Fruit fly (Drosophila melanogaster): Measurements from ENCODE around the gene CG32638.
A peak's percentile ranks its signal among the peaks of the same experiment; 100 is the strongest.

Gene CG32638

DNA sequence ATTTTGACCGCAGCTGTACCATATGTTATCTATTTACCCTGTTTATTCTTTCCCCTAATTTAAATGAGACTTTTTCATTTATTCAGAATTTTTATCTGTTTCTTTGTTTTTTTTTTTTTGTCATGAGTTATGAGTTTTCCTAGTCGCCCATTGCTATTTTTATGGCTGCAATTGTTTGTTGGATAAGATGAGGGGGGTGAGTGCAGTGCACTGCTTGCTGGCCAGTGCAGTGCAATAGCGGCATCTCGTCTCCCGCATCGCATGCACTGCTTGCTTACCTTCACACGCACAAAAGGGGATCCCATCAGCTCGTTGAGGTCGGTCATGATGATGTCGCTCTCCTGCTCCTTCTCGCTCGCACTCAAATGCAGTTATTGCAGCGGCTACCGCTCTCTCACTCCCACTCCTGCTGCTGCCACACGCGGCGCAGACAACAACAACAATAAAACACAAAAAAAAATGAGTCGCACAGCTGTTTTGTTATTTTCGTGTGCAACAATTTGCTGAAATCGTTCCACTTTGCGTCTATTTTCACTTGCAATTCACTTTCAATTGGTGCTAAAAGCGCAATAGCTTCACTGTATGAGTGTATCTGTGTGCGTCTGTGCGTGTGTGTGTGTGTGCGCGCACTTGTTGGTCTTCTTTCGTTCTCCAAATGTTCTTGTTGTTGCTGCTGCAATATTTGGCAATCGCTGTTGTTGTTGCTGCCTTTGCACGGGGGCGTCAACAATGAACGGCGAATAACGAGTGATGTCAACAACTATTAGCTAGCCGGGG lies 433 bp downstream of the CG32638 start:
- TF ChIP-seq D (optimal IDR thresholded peaks at IDR 0.05) (no peak), D (GFP tag; optimal IDR thresholded peaks at IDR 0.05) (peak; percentile 31), Atf6 (GFP tag; IDR thresholded peaks at IDR 0.05) (no peak), ind (GFP tag; optimal IDR thresholded peaks at IDR 0.05) (no peak), CG2875 (GFP tag; optimal IDR thresholded peaks at IDR 0.05) (no peak), tna (GFP tag; IDR thresholded peaks at IDR 0.05; ENCODE audit: partially characterized antibody) (no peak), TFAM (GFP tag; optimal IDR thresholded peaks at IDR 0.05) (no peak), CG6765 (GFP tag; optimal IDR thresholded peaks at IDR 0.05) (peak; percentile 1), nau (GFP tag; optimal IDR thresholded peaks at IDR 0.05) (no peak), Nf-YC (tag; optimal IDR thresholded peaks at IDR 0.05) (no peak), Sin3A (optimal IDR thresholded peaks at IDR 0.05) (no peak), repo (GFP tag; optimal IDR thresholded peaks at IDR 0.05) (no peak), scrt (GFP tag; optimal IDR thresholded peaks at IDR 0.05) (no peak), CG4404 (GFP tag; IDR thresholded peaks at IDR 0.05) (no peak), CG11247 (GFP tag; IDR thresholded peaks at IDR 0.05) (no peak), fu2 (GFP tag; optimal IDR thresholded peaks at IDR 0.05) (no peak), dm (GFP tag; optimal IDR thresholded peaks at IDR 0.05) (no peak), CG2199 (GFP tag; IDR thresholded peaks at IDR 0.05) (peak; percentile 74; the same call in 2 of the 3 replicates), inv (GFP tag; IDR thresholded peaks at IDR 0.05; ENCODE audit: partially characterized antibody) (no peak), CG2678 (tag; optimal IDR thresholded peaks at IDR 0.05) (no peak), CG4730 (GFP tag; IDR thresholded peaks at IDR 0.05) (no peak), Deaf1 (tag; optimal IDR thresholded peaks at IDR 0.05) (no peak), grau (tag; optimal IDR thresholded peaks at IDR 0.05) (no peak), Myb (GFP tag; optimal IDR thresholded peaks at IDR 0.05) (no peak), Fer1 (GFP tag; optimal IDR thresholded peaks at IDR 0.05) (no peak), CG9817 (tag; optimal IDR thresholded peaks at IDR 0.05) (no peak), caup (GFP tag; optimal IDR thresholded peaks at IDR 0.05; ENCODE audit: severe bottlenecking) (no peak), MTF-1 (GFP tag; optimal IDR thresholded peaks at IDR 0.05; ENCODE audit: borderline replicate concordance) (no peak), Fer2 (tag; optimal IDR thresholded peaks at IDR 0.05) (no peak), CG6689 (GFP tag; IDR thresholded peaks at IDR 0.05) (0 out of 2 replicates have a peak, but pooled peaks have one; percentile 24), Mrtf (GFP tag; IDR thresholded peaks at IDR 0.05) (no peak), CG32772 (GFP tag; IDR thresholded peaks at IDR 0.05) (0 out of 2 replicates have a peak, but pooled peaks have one; percentile 20), dati (GFP tag; IDR thresholded peaks at IDR 0.05) (no peak), Fer3 (tag; optimal IDR thresholded peaks at IDR 0.05) (no peak), Hr51 (GFP tag; optimal IDR thresholded peaks at IDR 0.05) (peak in 1 of 2 experiments; percentile 23), CG13775 (GFP tag; optimal IDR thresholded peaks at IDR 0.05) (no peak), fd96Cb (tag; optimal IDR thresholded peaks at IDR 0.05) (peak; percentile 30), CG30020 (tag; optimal IDR thresholded peaks at IDR 0.05) (no peak), wdn (GFP tag; IDR thresholded peaks at IDR 0.05) (no peak), Gsc (GFP tag; IDR thresholded peaks at IDR 0.05) (no peak), CG31224 (GFP tag; IDR thresholded peaks at IDR 0.05) (no peak), Elba2 (GFP tag; optimal IDR thresholded peaks at IDR 0.05) (no peak), Nf-YB (GFP tag; optimal IDR thresholded peaks at IDR 0.05) (no peak), Dref (GFP tag; IDR thresholded peaks at IDR 0.05) (no peak), CG13894 (tag; optimal IDR thresholded peaks at IDR 0.05) (no peak), ems (GFP tag; optimal IDR thresholded peaks at IDR 0.05) (no peak), ato (GFP tag; IDR thresholded peaks at IDR 0.05; ENCODE audit: partially characterized antibody) (peak; percentile 18; the same call in 1 of the 2 replicates), Hr3 (GFP tag; optimal IDR thresholded peaks at IDR 0.05) (peak; percentile 9), slou (GFP tag; optimal IDR thresholded peaks at IDR 0.05) (no peak), Atf-2 (GFP tag; optimal IDR thresholded peaks at IDR 0.05) (peak; percentile 34)
